Worm (Caenorhabditis elegans): Measurements from ENCODE around the gene B0457.4.

B0457.4 gene

ce11 chrII:8929771-8930170, 17.9 kb upstream of the B0457.4 start, which contains the start of gene mrpl-50 (continued):
- TF ChIP-seq rpc-1 (optimal IDR thresholded peaks at IDR 0.05) (no peak), rpc-1 (tag; optimal IDR thresholded peaks at IDR 0.05) (no peak), somi-1 (GFP tag; optimal IDR thresholded peaks at IDR 0.05) (no peak), egrh-3 (GFP tag; IDR thresholded peaks at IDR 0.05) (no peak), ztf-3 (GFP tag; optimal IDR thresholded peaks at IDR 0.05) (no peak), lin-35 (GFP tag; optimal IDR thresholded peaks at IDR 0.05) (no peak), attf-3 (GFP tag; conservative IDR thresholded peaks at IDR 0.05) (no peak), pbrm-1 (GFP tag; IDR thresholded peaks at IDR 0.05) (no peak), nfya-2 (GFP tag; IDR thresholded peaks at IDR 0.05) (no peak), lir-1 (GFP tag; conservative IDR thresholded peaks at IDR 0.05) (no peak), ztf-6 (GFP tag; IDR thresholded peaks at IDR 0.05) (no peak), dpl-1 (GFP tag; optimal IDR thresholded peaks at IDR 0.05) (no peak), F52B5.7 (tag; optimal IDR thresholded peaks at IDR 0.05) (peak; percentile 13), mel-28 (tag; optimal IDR thresholded peaks at IDR 0.05; ENCODE audit: borderline replicate concordance) (no peak), fkh-3 (tag; optimal IDR thresholded peaks at IDR 0.05) (no peak), Y79H2A.3 (GFP tag; conservative IDR thresholded peaks at IDR 0.05) (no peak), Y53F4B.3 (GFP tag; IDR thresholded peaks at IDR 0.05) (no peak), Y56A3A.18 (GFP tag; IDR thresholded peaks at IDR 0.05) (peak; percentile 36; the same call in 1 of the 2 replicates), repo-1 (tag; optimal IDR thresholded peaks at IDR 0.05) (peak; percentile 59), madf-10 (tag; optimal IDR thresholded peaks at IDR 0.05) (no peak), nhr-179 (tag; optimal IDR thresholded peaks at IDR 0.05) (no peak), B0035.1 (tag; optimal IDR thresholded peaks at IDR 0.05) (no peak), ceh-91 (GFP tag; IDR thresholded peaks at IDR 0.05) (no peak), ceh-27 (GFP tag; optimal IDR thresholded peaks at IDR 0.05) (no peak), let-607 (tag; optimal IDR thresholded peaks at IDR 0.05) (no peak), nfya-1 (tag; optimal IDR thresholded peaks at IDR 0.05; ENCODE audit: borderline replicate concordance, insufficient read depth) (no peak), nhr-27 (tag; optimal IDR thresholded peaks at IDR 0.05) (no peak), rcor-1 (GFP tag; IDR thresholded peaks at IDR 0.05) (no peak), F57A8.1 (GFP tag; optimal IDR thresholded peaks at IDR 0.05) (no peak), mes-4 (tag; optimal IDR thresholded peaks at IDR 0.05) (no peak), tlf-1 (GFP tag; optimal IDR thresholded peaks at IDR 0.05) (no peak), attf-6 (GFP tag; IDR thresholded peaks at IDR 0.05) (no peak), mcd-1 (GFP tag; IDR thresholded peaks at IDR 0.05) (peak; percentile 43; the same call in 1 of the 2 replicates), lin-26 (GFP tag; IDR thresholded peaks at IDR 0.05) (no peak), ztf-25 (GFP tag; IDR thresholded peaks at IDR 0.05) (no peak), ztf-28 (GFP tag; IDR thresholded peaks at IDR 0.05) (no peak), D2030.7 (GFP tag; IDR thresholded peaks at IDR 0.05) (no peak), sea-2 (GFP tag; IDR thresholded peaks at IDR 0.05) (no peak), lag-1 (GFP tag; IDR thresholded peaks at IDR 0.05) (no peak), snpc-4 (GFP tag; optimal IDR thresholded peaks at IDR 0.05) (no peak), snpc-4 (tag; optimal IDR thresholded peaks at IDR 0.05) (no peak), B0336.3 (GFP tag; IDR thresholded peaks at IDR 0.05) (peak; percentile 84), chd-7 (tag; optimal IDR thresholded peaks at IDR 0.05) (peak; percentile 9), athp-1 (tag; optimal IDR thresholded peaks at IDR 0.05) (no peak), F23B12.7 (tag; optimal IDR thresholded peaks at IDR 0.05; ENCODE audit: insufficient read depth) (no peak), him-1 (tag; optimal IDR thresholded peaks at IDR 0.05) (no peak)
